Worm (Caenorhabditis elegans): ENCODE results near the gene C33F10.14.

DNA sequence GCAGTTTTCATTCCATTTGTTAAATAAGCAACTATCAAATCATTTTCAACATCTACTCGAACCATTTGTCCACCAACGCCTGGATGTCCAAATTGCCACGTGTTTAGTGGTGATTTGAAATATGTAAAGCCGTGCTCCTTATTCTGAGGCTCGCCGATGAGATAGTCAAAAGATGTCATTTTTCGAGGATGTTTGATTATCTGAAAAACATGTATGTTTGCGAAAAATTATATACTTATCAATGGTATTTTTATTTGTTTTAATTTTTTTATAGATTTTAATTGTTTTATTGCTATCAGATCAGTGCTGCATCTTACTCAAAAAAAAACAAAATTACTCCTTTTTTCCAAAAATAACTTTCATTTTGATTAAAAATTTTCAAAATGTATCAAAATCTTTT lies 21.6 kb downstream of the C33F10.14 start:
- TF ChIP-seq lin-39 (tag; optimal IDR thresholded peaks at IDR 0.05) (no peak), nhr-12 (tag; optimal IDR thresholded peaks at IDR 0.05) (no peak), nhr-84 (tag; optimal IDR thresholded peaks at IDR 0.05) (no peak), lsy-2 (tag; optimal IDR thresholded peaks at IDR 0.05) (no peak), grh-1 (GFP tag; IDR thresholded peaks at IDR 0.05) (no peak), nhr-20 (tag; optimal IDR thresholded peaks at IDR 0.05) (no peak), fos-1 (tag; optimal IDR thresholded peaks at IDR 0.05) (no peak), ama-1 (optimal IDR thresholded peaks at IDR 0.05) (no peak), sptf-1 (tag; optimal IDR thresholded peaks at IDR 0.05) (no peak), unc-86 (tag; optimal IDR thresholded peaks at IDR 0.05) (no peak), unc-62 (GFP tag; optimal IDR thresholded peaks at IDR 0.05) (no peak), tbx-2 (tag; optimal IDR thresholded peaks at IDR 0.05) (no peak)

Data from whole organism, L1 larva.